Worm (Caenorhabditis elegans) whole organism, L2 larva: Measurements from ENCODE around the gene K05D4.9.

ENCODE experiments used
- elt-1 ChIP-seq: fragments of 150-350 bp; optimal IDR thresholded peaks from 2 replicates; lab custom pipeline; 2014; ENCODE audit warnings: missing biosample characterization, missing genetic modification characterization
- elt-3 ChIP-seq: sonication (generic microtip); optimal IDR thresholded peaks from 2 replicates; lab custom pipeline; 2017; ENCODE audit warnings: missing biosample characterization, missing genetic modification characterization
- fos-1 ChIP-seq: fragments of 150-350 bp; optimal IDR thresholded peaks from 2 replicates; lab custom pipeline; 2014; ENCODE audit warnings: missing biosample characterization, missing genetic modification characterization
- lin-39 ChIP-seq: fragments of 150-350 bp; optimal IDR thresholded peaks from 2 replicates; lab custom pipeline; 2014; ENCODE audit warnings: missing biosample characterization, missing genetic modification reagents, missing genetic modification characterization
- mab-5 ChIP-seq: fragments of 150-350 bp; optimal IDR thresholded peaks from 2 replicates; lab custom pipeline; 2014; ENCODE audit warnings: missing biosample characterization, missing genetic modification characterization
- mdl-1 ChIP-seq, 2 experiments: fragments of 150-350 bp in 1 of 2; sonication (generic microtip) in 1 of 2; optimal IDR thresholded peaks; 2 replicates each; lab custom pipeline; 2017; ENCODE audit warnings: missing biosample characterization in 2 of 2, missing genetic modification characterization in 2 of 2
- nhr-11 ChIP-seq: fragments of 150-350 bp; optimal IDR thresholded peaks from 2 replicates; lab custom pipeline; 2014; ENCODE audit warnings: missing biosample characterization, missing genetic modification characterization
- nhr-23 ChIP-seq: fragments of 150-350 bp; optimal IDR thresholded peaks from 2 replicates; lab custom pipeline; 2014; ENCODE audit warnings: missing biosample characterization, missing genetic modification reagents, missing genetic modification characterization
- nhr-237 ChIP-seq: fragments of 150-350 bp; optimal IDR thresholded peaks from 2 replicates; lab custom pipeline; 2014; ENCODE audit warnings: missing biosample characterization, missing genetic modification characterization
- skn-1 ChIP-seq: sonication (generic microtip); optimal IDR thresholded peaks from 2 replicates; lab custom pipeline; 2017; ENCODE audit warnings: missing biosample characterization, missing genetic modification characterization
- unc-39 ChIP-seq: fragments of 150-350 bp; optimal IDR thresholded peaks from 2 replicates; lab custom pipeline; 2014; ENCODE audit warnings: missing biosample characterization, missing genetic modification characterization
- unc-55 ChIP-seq: fragments of 150-350 bp; sonication (generic microtip); optimal IDR thresholded peaks from 3 replicates; lab custom pipeline; 2014; ENCODE audit warnings: missing biosample characterization, missing genetic modification reagents, missing genetic modification characterization
- ztf-4 ChIP-seq: fragments of 150-350 bp; optimal IDR thresholded peaks from 2 replicates; lab custom pipeline; 2014; ENCODE audit warnings: missing biosample characterization, missing genetic modification characterization

- TF ChIP-seq skn-1 (tag; lab: Kevin White, UChicago) = no peak
- TF ChIP-seq mdl-1 (tag; optimal IDR thresholded peaks at IDR 0.05; lab: Kevin White, UChicago) = no peak
- no peak for TF ChIP-seq unc-39 (tag; lab: Kevin White, UChicago)
- TF ChIP-seq ztf-4 (tag; lab: Kevin White, UChicago) = no peak
- no peak for TF ChIP-seq elt-1 (tag; lab: Kevin White, UChicago)
- no peak for TF ChIP-seq unc-55 (GFP tag; lab: Kevin White, UChicago)
- no peak for TF ChIP-seq elt-3 (tag; lab: Kevin White, UChicago)
- no peak for TF ChIP-seq lin-39 (tag; lab: Kevin White, UChicago)
- no peak for TF ChIP-seq nhr-237 (tag; lab: Kevin White, UChicago)
- TF ChIP-seq fos-1 = no peak
- TF ChIP-seq mab-5 (tag; lab: Kevin White, UChicago) = no peak
- TF ChIP-seq nhr-11 = no peak
- no peak for TF ChIP-seq nhr-23
Observed at ce11 chrV:16145009-16145408, 26.6 kb downstream of the K05D4.9 start.
